ENCODE assay signal across 2 fruit fly cellular contexts in genomic region chr3L:18248815-18249214, dm6.
TF ChIP-seq lines count a peak whose summit lies in the region.

No protein-coding gene starts in this region.

TF ChIP-seq in whole organism, embryonic, 481 proteins besides CTCF, POLR2A, EP300 and RAD21 (continued from another document):
- TF ChIP-seq CG18262 (tag; optimal IDR thresholded peaks at IDR 0.05; lab: Kevin White, UChicago) (peak; percentile 19), CG11398 (GFP tag; optimal IDR thresholded peaks at IDR 0.05; lab: Kevin White, UChicago) (no peak), CG12299 (tag; optimal IDR thresholded peaks at IDR 0.05; lab: Kevin White, UChicago) (no peak), hth (optimal IDR thresholded peaks at IDR 0.05; lab: Kevin White, UChicago) (no peak), CG7745 (tag; optimal IDR thresholded peaks at IDR 0.05; lab: Kevin White, UChicago) (no peak), nom (GFP tag; optimal IDR thresholded peaks at IDR 0.05; lab: Kevin White, UChicago) (no peak), ftz-f1 (GFP tag; optimal IDR thresholded peaks at IDR 0.05; lab: Kevin White, UChicago) (no peak), tup (GFP tag; optimal IDR thresholded peaks at IDR 0.05; lab: Kevin White, UChicago) (no peak), CG10959 (GFP tag; IDR thresholded peaks at IDR 0.05; lab: Robert Waterston, UW) (0 out of 2 replicates have a peak, but pooled peaks have one; percentile 21), odd (GFP tag; optimal IDR thresholded peaks at IDR 0.05; lab: Kevin White, UChicago) (no peak), fd64A (GFP tag; optimal IDR thresholded peaks at IDR 0.05; lab: Kevin White, UChicago) (no peak), prd (optimal IDR thresholded peaks at IDR 0.05; lab: Kevin White, UChicago) (no peak), prd (GFP tag; IDR thresholded peaks at IDR 0.05; lab: Robert Waterston, UW) (peak; percentile 32; the same call in 1 of the 3 replicates), unc-4 (GFP tag; IDR thresholded peaks at IDR 0.05; lab: Robert Waterston, UW; ENCODE audit: partially characterized antibody) (no peak), CG8290 (GFP tag; optimal IDR thresholded peaks at IDR 0.05; lab: Kevin White, UChicago) (no peak), CG8290 (tag; optimal IDR thresholded peaks at IDR 0.05; lab: Kevin White, UChicago) (no peak), Myb (GFP tag; optimal IDR thresholded peaks at IDR 0.05; lab: Kevin White, UChicago) (no peak), CG17829 (tag; optimal IDR thresholded peaks at IDR 0.05; lab: Kevin White, UChicago) (peak; percentile 3), tio (GFP tag; optimal IDR thresholded peaks at IDR 0.05; lab: Kevin White, UChicago) (peak; percentile 10), CHES-1-like (GFP tag; optimal IDR thresholded peaks at IDR 0.05; lab: Kevin White, UChicago) (no peak), Xrp1 (GFP tag; IDR thresholded peaks at IDR 0.05; lab: Robert Waterston, UW) (peak; percentile 50; the same call in 1 of the 2 replicates), gcm (GFP tag; optimal IDR thresholded peaks at IDR 0.05; lab: Kevin White, UChicago) (no peak), Dp (GFP tag; optimal IDR thresholded peaks at IDR 0.05; lab: Kevin White, UChicago) (no peak), CG33557 (GFP tag; optimal IDR thresholded peaks at IDR 0.05; lab: Kevin White, UChicago) (no peak), CG3726 (GFP tag; IDR thresholded peaks at IDR 0.05; lab: Robert Waterston, UW) (no peak), row (GFP tag; IDR thresholded peaks at IDR 0.05; lab: Robert Waterston, UW) (0 out of 3 replicates have a peak, but pooled peaks have one; percentile 12), lola (GFP tag; optimal IDR thresholded peaks at IDR 0.05; lab: Kevin White, UChicago) (peak in 1 of 3 experiments; percentile 30), CG10654 (GFP tag; optimal IDR thresholded peaks at IDR 0.05; lab: Kevin White, UChicago) (no peak), CG2712 (tag; optimal IDR thresholded peaks at IDR 0.05; lab: Kevin White, UChicago) (peak; percentile 28), Nf-YA (GFP tag; IDR thresholded peaks at IDR 0.05; lab: Robert Waterston, UW) (no peak), CG17359 (tag; optimal IDR thresholded peaks at IDR 0.05; lab: Kevin White, UChicago) (no peak), CG2129 (GFP tag; IDR thresholded peaks at IDR 0.05; lab: Robert Waterston, UW; ENCODE audit: partially characterized antibody) (no peak), Hr78 (GFP tag; optimal IDR thresholded peaks at IDR 0.05; lab: Kevin White, UChicago) (no peak), CG31441 (GFP tag; IDR thresholded peaks at IDR 0.05; lab: Robert Waterston, UW) (no peak), CG6689 (GFP tag; IDR thresholded peaks at IDR 0.05; lab: Robert Waterston, UW) (peak; percentile 33; the same call in 1 of the 2 replicates), Drgx (GFP tag; IDR thresholded peaks at IDR 0.05; lab: Robert Waterston, UW) (peak; percentile 80), jing (GFP tag; optimal IDR thresholded peaks at IDR 0.05; lab: Kevin White, UChicago) (no peak), CG8089 (GFP tag; optimal IDR thresholded peaks at IDR 0.05; lab: Kevin White, UChicago) (no peak), CG14710 (tag; optimal IDR thresholded peaks at IDR 0.05; lab: Kevin White, UChicago) (peak; percentile 19), CG5953 (GFP tag; IDR thresholded peaks at IDR 0.05; lab: Robert Waterston, UW) (no peak), CG3163 (GFP tag; optimal IDR thresholded peaks at IDR 0.05; lab: Kevin White, UChicago) (no peak), dan (GFP tag; IDR thresholded peaks at IDR 0.05; lab: Robert Waterston, UW) (no peak), Rx (GFP tag; IDR thresholded peaks at IDR 0.05; lab: Robert Waterston, UW) (no peak), CG10979 (tag; optimal IDR thresholded peaks at IDR 0.05; lab: Kevin White, UChicago) (peak; percentile 25), CG31388 (GFP tag; optimal IDR thresholded peaks at IDR 0.05; lab: Kevin White, UChicago) (no peak), Meics (GFP tag; optimal IDR thresholded peaks at IDR 0.05; lab: Kevin White, UChicago) (no peak), CG10462 (GFP tag; optimal IDR thresholded peaks at IDR 0.05; lab: Kevin White, UChicago) (no peak), Med (GFP tag; lab: Kevin White, UChicago) (peak; percentile 14), Sry-δ (GFP tag; optimal IDR thresholded peaks at IDR 0.05; lab: Kevin White, UChicago) (no peak), slbo (GFP tag; IDR thresholded peaks at IDR 0.05; lab: Robert Waterston, UW) (no peak), BtbVII (GFP tag; optimal IDR thresholded peaks at IDR 0.05; lab: Kevin White, UChicago) (no peak), nmo (GFP tag; optimal IDR thresholded peaks at IDR 0.05; lab: Kevin White, UChicago) (peak; percentile 6), oc (tag; optimal IDR thresholded peaks at IDR 0.05; lab: Kevin White, UChicago) (no peak), CG16815 (GFP tag; optimal IDR thresholded peaks at IDR 0.05; lab: Kevin White, UChicago) (no peak), phol (tag; optimal IDR thresholded peaks at IDR 0.05; lab: Kevin White, UChicago) (peak; percentile 17), bsh (GFP tag; optimal IDR thresholded peaks at IDR 0.05; lab: Kevin White, UChicago) (peak in 1 of 2 experiments; percentile 47), unpg (GFP tag; optimal IDR thresholded peaks at IDR 0.05; lab: Kevin White, UChicago) (peak; percentile 13), dati (GFP tag; IDR thresholded peaks at IDR 0.05; lab: Robert Waterston, UW) (no peak), ab (GFP tag; optimal IDR thresholded peaks at IDR 0.05; lab: Kevin White, UChicago) (no peak), D19B (GFP tag; optimal IDR thresholded peaks at IDR 0.05; lab: Kevin White, UChicago) (no peak), CG6683 (GFP tag; optimal IDR thresholded peaks at IDR 0.05; lab: Kevin White, UChicago) (no peak), CG12391 (tag; optimal IDR thresholded peaks at IDR 0.05; lab: Kevin White, UChicago) (peak; percentile 2), CkIIα-i1 (GFP tag; IDR thresholded peaks at IDR 0.05; lab: Robert Waterston, UW) (no peak), CG4730 (GFP tag; IDR thresholded peaks at IDR 0.05; lab: Robert Waterston, UW) (0 out of 2 replicates have a peak, but pooled peaks have one; percentile 13), kah (GFP tag; optimal IDR thresholded peaks at IDR 0.05; lab: Kevin White, UChicago) (no peak)
TF ChIP-seq in whole organism, embryonic: peak in this region for 30.

TF ChIP-seq in whole organism, prepupa, 60 proteins besides CTCF, POLR2A, EP300 and RAD21 (continued from another document):
- TF ChIP-seq vri (GFP tag; optimal IDR thresholded peaks at IDR 0.05; lab: Kevin White, UChicago) (no peak), Hr4 (GFP tag; optimal IDR thresholded peaks at IDR 0.05; lab: Kevin White, UChicago) (peak; percentile 74), Sox14 (GFP tag; optimal IDR thresholded peaks at IDR 0.05; lab: Kevin White, UChicago) (peak; percentile 4), net (GFP tag; optimal IDR thresholded peaks at IDR 0.05; lab: Kevin White, UChicago) (peak; percentile 34), CG6276 (GFP tag; optimal IDR thresholded peaks at IDR 0.05; lab: Kevin White, UChicago) (peak; percentile 68), CG11294 (GFP tag; IDR thresholded peaks at IDR 0.05; lab: Robert Waterston, UW) (peak; percentile 17; the same call in 1 of the 2 replicates), CG8632 (GFP tag; optimal IDR thresholded peaks at IDR 0.05; lab: Kevin White, UChicago) (no peak), Sox15 (GFP tag; optimal IDR thresholded peaks at IDR 0.05; lab: Kevin White, UChicago) (no peak), Smox (GFP tag; optimal IDR thresholded peaks at IDR 0.05; lab: Kevin White, UChicago) (no peak), fd85E (GFP tag; optimal IDR thresholded peaks at IDR 0.05; lab: Kevin White, UChicago) (no peak), CG11762 (GFP tag; optimal IDR thresholded peaks at IDR 0.05; lab: Kevin White, UChicago; ENCODE audit: insufficient read depth) (no peak), Lpt (GFP tag; optimal IDR thresholded peaks at IDR 0.05; lab: Kevin White, UChicago) (peak; percentile 50), svp (GFP tag; lab: Kevin White, UChicago) (peak; percentile 45), CG10631 (GFP tag; optimal IDR thresholded peaks at IDR 0.05; lab: Kevin White, UChicago) (peak; percentile 42), dac (GFP tag; optimal IDR thresholded peaks at IDR 0.05; lab: Kevin White, UChicago) (peak; percentile 11), Eip75B (GFP tag; optimal IDR thresholded peaks at IDR 0.05; lab: Kevin White, UChicago) (peak; percentile 14), CG10669 (GFP tag; optimal IDR thresholded peaks at IDR 0.05; lab: Kevin White, UChicago) (no peak), spab (GFP tag; optimal IDR thresholded peaks at IDR 0.05; lab: Kevin White, UChicago) (no peak), acj6 (GFP tag; optimal IDR thresholded peaks at IDR 0.05; lab: Kevin White, UChicago) (peak; percentile 6), CG31627 (GFP tag; optimal IDR thresholded peaks at IDR 0.05; lab: Kevin White, UChicago) (no peak), CG7368 (GFP tag; optimal IDR thresholded peaks at IDR 0.05; lab: Kevin White, UChicago) (no peak), Hr38 (GFP tag; optimal IDR thresholded peaks at IDR 0.05; lab: Kevin White, UChicago) (no peak), CG32006 (GFP tag; optimal IDR thresholded peaks at IDR 0.05; lab: Kevin White, UChicago) (peak; percentile 80), Eip93F (GFP tag; optimal IDR thresholded peaks at IDR 0.05; lab: Kevin White, UChicago) (no peak), CG6854 (GFP tag; optimal IDR thresholded peaks at IDR 0.05; lab: Kevin White, UChicago) (no peak), ss (GFP tag; optimal IDR thresholded peaks at IDR 0.05; lab: Kevin White, UChicago) (no peak), cyc (GFP tag; optimal IDR thresholded peaks at IDR 0.05; lab: Kevin White, UChicago) (peak; percentile 2)
